Fruit fly (Drosophila melanogaster) whole organism, embryonic: Measurements from ENCODE around the gene lab.

Source experiments
- Ada2b ChIP-seq: fragments of 200-800 bp; sonication (Bioruptor generic); IDR thresholded peaks from 2 replicates; pipeline ENCODE4 v1.3.6; 2022; ENCODE audit warnings: missing biosample characterization, missing genetic modification characterization
- BEAF-32 ChIP-seq: fragments of 200-800 bp; sonication (Bioruptor generic); optimal IDR thresholded peaks from 3 replicates; lab custom pipeline; 2017; ENCODE audit warnings: missing biosample characterization, missing genetic modification characterization, mild to moderate bottlenecking, moderate library complexity, missing genetic modification reagents
- CG10431 ChIP-seq: fragments of 200-800 bp; sonication (Bioruptor generic); optimal IDR thresholded peaks from 3 replicates; lab custom pipeline; 2018; ENCODE audit warnings: missing biosample characterization, mild to moderate bottlenecking, missing genetic modification characterization
- CG12659 ChIP-seq: fragments of 200-800 bp; sonication (Bioruptor generic); optimal IDR thresholded peaks from 3 replicates; lab custom pipeline; 2017; ENCODE audit warnings: mild to moderate bottlenecking, missing biosample characterization, missing genetic modification reagents, missing genetic modification characterization
- CG14710 ChIP-seq: fragments of 200-800 bp; sonication (Bioruptor generic); optimal IDR thresholded peaks from 3 replicates; lab custom pipeline; 2019; ENCODE audit warnings: missing biosample characterization, mild to moderate bottlenecking, missing genetic modification characterization, moderate library complexity
- CG15514 ChIP-seq: fragments of 200-800 bp; sonication (Bioruptor generic); optimal IDR thresholded peaks from 3 replicates; lab custom pipeline; 2017; ENCODE audit warnings: missing biosample characterization, missing genetic modification characterization, mild to moderate bottlenecking, moderate library complexity, missing genetic modification reagents
- CG16813 ChIP-seq: fragments of 200-800 bp; sonication (Bioruptor generic); IDR thresholded peaks from 3 replicates; pipeline ENCODE4 v1.3.6; 2022; ENCODE audit warnings: missing biosample characterization, missing genetic modification characterization; ENCODE audit not compliant: partially characterized antibody
- CG17186 ChIP-seq: fragments of 200-800 bp; sonication (Bioruptor generic); optimal IDR thresholded peaks from 3 replicates; lab custom pipeline; 2017; ENCODE audit warnings: missing biosample characterization, missing genetic modification reagents, missing genetic modification characterization
- CG17829 ChIP-seq: fragments of 200-800 bp; optimal IDR thresholded peaks from 2 replicates; lab custom pipeline; 2019; ENCODE audit warnings: missing biosample characterization, mild to moderate bottlenecking, missing genetic modification characterization, moderate library complexity
- CG2199 ChIP-seq: fragments of 200-800 bp; sonication (Bioruptor generic); IDR thresholded peaks from 3 replicates; pipeline ENCODE4 v1.3.6; 2022; ENCODE audit warnings: missing biosample characterization, missing genetic modification characterization
- CG30020 ChIP-seq: fragments of 200-800 bp; optimal IDR thresholded peaks from 2 replicates; lab custom pipeline; 2019; ENCODE audit warnings: missing biosample characterization, mild to moderate bottlenecking, missing genetic modification characterization, moderate library complexity
- CG31224 ChIP-seq: fragments of 200-800 bp; sonication (Bioruptor generic); IDR thresholded peaks from 2 replicates; pipeline ENCODE4 v1.3.6; 2022; ENCODE audit warnings: missing biosample characterization, missing genetic modification characterization
- CG3163 ChIP-seq: fragments of 200-800 bp; sonication (Bioruptor generic); optimal IDR thresholded peaks from 3 replicates; lab custom pipeline; 2016; ENCODE audit warnings: missing biosample characterization, missing genetic modification characterization
- CG33213 ChIP-seq: fragments of 200-800 bp; sonication (Bioruptor generic); optimal IDR thresholded peaks from 3 replicates; lab custom pipeline; 2016; ENCODE audit warnings: missing biosample characterization, missing genetic modification characterization
- CG3847 ChIP-seq: fragments of 200-800 bp; sonication (Bioruptor generic); IDR thresholded peaks from 2 replicates; pipeline ENCODE4 v1.3.6; 2022; ENCODE audit warnings: missing biosample characterization, missing genetic modification characterization
- CG3995 ChIP-seq: fragments of 200-800 bp; sonication (Bioruptor generic); optimal IDR thresholded peaks from 3 replicates; lab custom pipeline; 2016; ENCODE audit warnings: missing biosample characterization, missing genetic modification characterization
- CG6854 ChIP-seq: fragments of 200-800 bp; sonication (Bioruptor generic); optimal IDR thresholded peaks from 3 replicates; lab custom pipeline; 2017; ENCODE audit warnings: missing biosample characterization, mild to moderate bottlenecking, missing genetic modification characterization
- CG9797 ChIP-seq: fragments of 200-800 bp; sonication (Bioruptor generic); optimal IDR thresholded peaks from 3 replicates; lab custom pipeline; 2018; ENCODE audit warnings: missing biosample characterization, mild to moderate bottlenecking, missing genetic modification characterization
- Dek ChIP-seq: fragments of 200-800 bp; sonication (Bioruptor generic); optimal IDR thresholded peaks from 3 replicates; lab custom pipeline; 2019; ENCODE audit warnings: missing biosample characterization, mild to moderate bottlenecking, missing genetic modification characterization, moderate library complexity
- Dll ChIP-seq: fragments of 200-800 bp; sonication (Bioruptor generic); IDR thresholded peaks from 4 replicates; pipeline ENCODE4 v1.3.6; 2022; ENCODE audit warnings: missing biosample characterization, missing genetic modification characterization; ENCODE audit not compliant: partially characterized antibody
- Dp ChIP-seq: fragments of 200-800 bp; sonication (Bioruptor generic); optimal IDR thresholded peaks from 2 replicates; lab custom pipeline; 2018; ENCODE audit warnings: missing biosample characterization, mild to moderate bottlenecking, missing genetic modification characterization, moderate library complexity
- E2f2 ChIP-seq: fragments of 200-800 bp; sonication (Bioruptor generic); IDR thresholded peaks from 2 replicates; pipeline ENCODE4 v1.3.6; 2022; ENCODE audit warnings: missing biosample characterization, missing genetic modification characterization
- GATAe ChIP-seq: fragments of 200-800 bp; sonication (Bioruptor generic); conservative IDR thresholded peaks from 2 replicates; pipeline ENCODE4 v1.3.6; 2022; ENCODE audit warnings: missing biosample characterization, missing genetic modification characterization
- HLH4C ChIP-seq: fragments of 200-800 bp; sonication (Bioruptor generic); IDR thresholded peaks from 3 replicates; pipeline ENCODE4 v1.3.6; 2022; ENCODE audit warnings: missing biosample characterization, missing genetic modification characterization; ENCODE audit not compliant: partially characterized antibody
- HmgD ChIP-seq: fragments of 200-800 bp; sonication (Bioruptor generic); optimal IDR thresholded peaks from 3 replicates; lab custom pipeline; 2016; ENCODE audit warnings: missing biosample characterization, missing genetic modification characterization
- HmgZ ChIP-seq: fragments of 200-800 bp; sonication (Bioruptor generic); optimal IDR thresholded peaks from 2 replicates; lab custom pipeline; 2018; ENCODE audit warnings: missing biosample characterization, mild to moderate bottlenecking, missing genetic modification characterization
- Hr39 ChIP-seq: fragments of >200 bp; optimal IDR thresholded peaks from 2 replicates; lab custom pipeline; 2017
- MESR4 ChIP-seq: fragments of 200-800 bp; sonication (Bioruptor generic); optimal IDR thresholded peaks from 2 replicates; lab custom pipeline; 2018; ENCODE audit warnings: missing biosample characterization, mild to moderate bottlenecking, missing genetic modification characterization, moderate library complexity
- Max ChIP-seq: fragments of 200-800 bp; sonication (Bioruptor generic); optimal IDR thresholded peaks from 2 replicates; lab custom pipeline; 2016; ENCODE audit warnings: missing biosample characterization, mild to moderate bottlenecking, missing genetic modification characterization
- Myb ChIP-seq: fragments of 200-800 bp; sonication (Bioruptor generic); optimal IDR thresholded peaks from 2 replicates; lab custom pipeline; 2016; ENCODE audit warnings: missing biosample characterization, missing genetic modification characterization
- Opbp ChIP-seq: fragments of 200-800 bp; sonication (Bioruptor generic); IDR thresholded peaks from 3 replicates; pipeline ENCODE4 v1.3.6; 2022; ENCODE audit warnings: missing biosample characterization, missing genetic modification characterization; ENCODE audit not compliant: partially characterized antibody
- Sin3A ChIP-seq: fragments of >200 bp; optimal IDR thresholded peaks from 2 replicates; lab custom pipeline; 2018
- bbx ChIP-seq: fragments of 200-800 bp; sonication (Bioruptor generic); IDR thresholded peaks from 2 replicates; pipeline ENCODE4 v1.3.6; 2022; ENCODE audit warnings: missing biosample characterization, missing genetic modification characterization; ENCODE audit not compliant: partially characterized antibody
- bigmax ChIP-seq: fragments of 200-800 bp; sonication (Bioruptor generic); optimal IDR thresholded peaks from 2 replicates; lab custom pipeline; 2018; ENCODE audit warnings: missing biosample characterization, mild to moderate bottlenecking, missing genetic modification characterization
- chn ChIP-seq: fragments of 200-800 bp; sonication (Bioruptor generic); optimal IDR thresholded peaks from 2 replicates; lab custom pipeline; 2016; ENCODE audit warnings: missing biosample characterization, missing genetic modification characterization
- dm ChIP-seq: fragments of 200-800 bp; sonication (Bioruptor generic); optimal IDR thresholded peaks from 3 replicates; lab custom pipeline; 2016; ENCODE audit warnings: missing biosample characterization, missing genetic modification characterization
- eve ChIP-seq, 2 experiments: fragments of >200 bp; optimal IDR thresholded peaks; 2 replicates each; lab custom pipeline; 2017; ENCODE audit warnings: missing biosample characterization in 2 of 2, missing genetic modification characterization in 2 of 2
- gfzf ChIP-seq: fragments of 200-800 bp; sonication (Bioruptor generic); optimal IDR thresholded peaks from 2 replicates; lab custom pipeline; 2016; ENCODE audit warnings: missing biosample characterization, mild to moderate bottlenecking, missing genetic modification characterization, moderate library complexity
- gt ChIP-seq: fragments of 200-800 bp; sonication (Bioruptor generic); IDR thresholded peaks from 2 replicates; pipeline ENCODE4 v1.3.6; 2022; ENCODE audit warnings: missing biosample characterization, missing genetic modification characterization
- inv ChIP-seq: fragments of 200-800 bp; sonication (Bioruptor generic); IDR thresholded peaks from 2 replicates; pipeline ENCODE4 v1.3.6; 2022; ENCODE audit warnings: missing biosample characterization, missing genetic modification characterization; ENCODE audit not compliant: partially characterized antibody
- pfk ChIP-seq: fragments of 200-800 bp; sonication (Bioruptor generic); optimal IDR thresholded peaks from 2 replicates; lab custom pipeline; 2018; ENCODE audit warnings: missing biosample characterization, mild to moderate bottlenecking, missing genetic modification characterization, moderate library complexity
- pho ChIP-seq: fragments of 200-800 bp; sonication (Bioruptor generic); optimal IDR thresholded peaks from 2 replicates; lab custom pipeline; 2016; ENCODE audit warnings: missing biosample characterization, missing genetic modification characterization
- pita ChIP-seq: fragments of 200-800 bp; sonication (Bioruptor generic); optimal IDR thresholded peaks from 2 replicates; lab custom pipeline; 2017; ENCODE audit warnings: missing biosample characterization, mild to moderate bottlenecking, missing genetic modification characterization
- pros ChIP-seq: fragments of 200-800 bp; sonication (Bioruptor generic); optimal IDR thresholded peaks from 3 replicates; lab custom pipeline; 2019; ENCODE audit warnings: missing biosample characterization, mild to moderate bottlenecking, missing genetic modification characterization, moderate library complexity
- pzg ChIP-seq: fragments of 200-800 bp; sonication (Bioruptor generic); optimal IDR thresholded peaks from 3 replicates; lab custom pipeline; 2018; ENCODE audit warnings: missing biosample characterization, mild to moderate bottlenecking, missing genetic modification characterization, moderate library complexity
- row ChIP-seq: fragments of 200-800 bp; sonication (Bioruptor generic); IDR thresholded peaks from 3 replicates; pipeline ENCODE4 v1.3.6; 2022; ENCODE audit warnings: missing biosample characterization, missing genetic modification characterization
- sim ChIP-seq: fragments of 200-800 bp; sonication (Bioruptor generic); IDR thresholded peaks from 2 replicates; pipeline ENCODE4 v1.3.6; 2022; ENCODE audit warnings: missing biosample characterization, missing genetic modification characterization
- sna ChIP-seq: fragments of 200-800 bp; sonication (Bioruptor generic); IDR thresholded peaks from 2 replicates; pipeline ENCODE4 v1.3.6; 2022; ENCODE audit warnings: missing biosample characterization, missing genetic modification characterization; ENCODE audit not compliant: partially characterized antibody
- trem ChIP-seq: fragments of 200-800 bp; optimal IDR thresholded peaks from 3 replicates; lab custom pipeline; 2019; ENCODE audit warnings: missing biosample characterization, mild to moderate bottlenecking, missing genetic modification characterization, moderate library complexity
- zen ChIP-seq: fragments of 200-800 bp; sonication (Bioruptor generic); optimal IDR thresholded peaks from 3 replicates; lab custom pipeline; 2018; ENCODE audit warnings: missing biosample characterization, mild to moderate bottlenecking, missing genetic modification characterization, moderate library complexity

lab gene

DNA sequence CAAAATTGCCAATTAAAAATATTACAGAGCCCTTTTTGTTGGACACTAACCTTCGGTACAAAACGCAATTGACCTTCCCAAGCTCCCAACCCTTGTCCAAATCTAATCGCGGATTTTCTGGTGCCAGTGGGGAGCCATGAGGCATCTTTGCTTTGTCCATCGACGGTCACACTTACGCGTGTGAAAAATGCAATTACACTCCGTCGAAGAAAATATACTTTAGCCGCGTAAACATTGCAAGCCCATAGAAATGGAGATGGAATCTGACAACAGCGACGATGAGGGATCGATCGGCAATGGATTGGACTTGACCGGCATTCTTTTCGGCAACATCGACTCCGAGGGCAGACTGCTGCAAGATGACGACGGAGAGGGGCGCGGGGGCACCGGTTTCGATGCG lies 31.6 kb downstream of the lab start, which contains the start of gene Taf1 (continued):
- TF ChIP-seq CG3163 (no peak), GATAe (GFP tag; lab: Robert Waterston, UW) (peak; percentile 72; the same call in 1 of the 2 replicates), gfzf (GFP tag; lab: Kevin White, UChicago) (peak; percentile 98), Sin3A (lab: Kevin White, UChicago) (peak; percentile 66), gt (GFP tag; lab: Robert Waterston, UW) (no peak), Myb (GFP tag; lab: Kevin White, UChicago) (peak; percentile 26), CG3995 (GFP tag; lab: Kevin White, UChicago) (peak; percentile 3), dm (peak; percentile 25), Opbp (GFP tag; lab: Robert Waterston, UW) (peak; percentile 63; the same call in 1 of the 3 replicates), pzg (peak; percentile 94), Dp (GFP tag; lab: Kevin White, UChicago) (peak; percentile 41), trem (tag; lab: Kevin White, UChicago) (peak; percentile 66), CG10431 (peak; percentile 86), Ada2b (no peak), CG30020 (tag; lab: Kevin White, UChicago) (no peak), chn (GFP tag; lab: Kevin White, UChicago) (no peak), pho (peak; percentile 10), CG17186 (GFP tag; lab: Kevin White, UChicago) (peak; percentile 82), CG12659 (GFP tag; lab: Kevin White, UChicago) (peak; percentile 73), HLH4C (0 out of 3 replicates have a peak, but pooled peaks have one; percentile 37), Max (GFP tag; lab: Kevin White, UChicago) (peak; percentile 5), E2f2 (0 out of 2 replicates have a peak, but pooled peaks have one; percentile 21), pros (GFP tag; lab: Kevin White, UChicago) (no peak), CG33213 (GFP tag; lab: Kevin White, UChicago) (peak; percentile 66), eve (GFP tag; optimal IDR thresholded peaks at IDR 0.05; lab: Kevin White, UChicago) (no peak), Dek (tag; lab: Kevin White, UChicago) (peak; percentile 24), CG9797 (GFP tag; lab: Kevin White, UChicago) (peak; percentile 94), CG15514 (GFP tag; lab: Kevin White, UChicago) (peak; percentile 83), pfk (GFP tag; lab: Kevin White, UChicago) (no peak), row (GFP tag; lab: Robert Waterston, UW) (peak; percentile 56), Dll (GFP tag; lab: Robert Waterston, UW) (peak; percentile 49; the same call in 2 of the 4 replicates), CG16813 (0 out of 3 replicates have a peak, but pooled peaks have one; percentile 11), inv (GFP tag; lab: Robert Waterston, UW) (peak; percentile 18; the same call in 1 of the 2 replicates), CG17829 (peak; percentile 48), bigmax (GFP tag; lab: Kevin White, UChicago) (peak; percentile 28), zen (peak; percentile 39), CG14710 (tag; lab: Kevin White, UChicago) (peak; percentile 67), MESR4 (GFP tag; lab: Kevin White, UChicago) (peak; percentile 99), CG6854 (GFP tag; lab: Kevin White, UChicago) (no peak), HmgZ (tag; lab: Kevin White, UChicago) (peak; percentile 64), Hr39 (lab: Kevin White, UChicago) (no peak), BEAF-32 (GFP tag; lab: Kevin White, UChicago) (peak; percentile 47), bbx (GFP tag; lab: Robert Waterston, UW) (0 out of 2 replicates have a peak, but pooled peaks have one; percentile 19), CG31224 (no peak), CG3847 (peak; percentile 56), sim (GFP tag; lab: Robert Waterston, UW) (no peak), sna (GFP tag; lab: Robert Waterston, UW) (peak; percentile 41; the same call in 1 of the 2 replicates), pita (GFP tag; lab: Kevin White, UChicago) (peak; percentile 85), HmgD (GFP tag; lab: Kevin White, UChicago) (peak; percentile 68), CG2199 (GFP tag; lab: Robert Waterston, UW) (peak; percentile 90)
